Worm (Caenorhabditis elegans) whole organism, dauer: Measurements from ENCODE around the gene math-20.
"Not testable (repeated sequence)": the region's sequence is repeated elsewhere in the genome, so short reads cannot be mapped to it uniquely, and the experiment has no call there.

Source experiments
- unc-62 ChIP-seq: sonication (generic microtip); optimal IDR thresholded peaks from 2 replicates; lab custom pipeline; 2017; ENCODE audit warnings: missing biosample characterization, missing genetic modification reagents, missing genetic modification characterization

math-20 gene

DNA sequence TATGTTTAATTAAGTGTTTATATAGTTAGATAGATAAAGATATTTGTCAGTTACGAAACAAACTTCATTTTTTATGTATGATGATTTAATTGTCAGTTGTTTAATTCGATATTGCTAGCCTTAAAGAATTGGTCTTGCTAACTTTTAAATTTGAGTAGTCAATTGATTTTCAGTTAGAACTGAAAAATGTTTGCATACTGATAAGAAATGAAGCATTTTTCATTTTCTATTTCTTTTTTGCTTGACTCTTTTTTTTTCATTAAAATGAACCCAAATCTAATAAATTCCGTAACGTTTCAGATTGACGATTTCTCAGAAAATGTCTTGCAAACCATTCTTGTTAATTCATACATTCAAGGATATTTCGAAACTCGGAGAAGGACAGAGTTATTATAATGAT, at the start of gene math-20:
TSS of gene math-20 (plus strand) at position 301 of the 400 bp plus-strand sequence.
- TF ChIP-seq unc-62 (GFP tag; lab: Kevin White, UChicago): no peak

- not testable (repeated sequence) for TF ChIP-seq unc-62 (GFP tag; lab: Kevin White, UChicago)
These were observed 47.9 kb upstream of the math-20 start, which contains the start of gene ZK250.2 for ce11 chrII:1948393-1948792. TSS of gene ZK250.2 (plus strand) at chrII:1948693.

DNA sequence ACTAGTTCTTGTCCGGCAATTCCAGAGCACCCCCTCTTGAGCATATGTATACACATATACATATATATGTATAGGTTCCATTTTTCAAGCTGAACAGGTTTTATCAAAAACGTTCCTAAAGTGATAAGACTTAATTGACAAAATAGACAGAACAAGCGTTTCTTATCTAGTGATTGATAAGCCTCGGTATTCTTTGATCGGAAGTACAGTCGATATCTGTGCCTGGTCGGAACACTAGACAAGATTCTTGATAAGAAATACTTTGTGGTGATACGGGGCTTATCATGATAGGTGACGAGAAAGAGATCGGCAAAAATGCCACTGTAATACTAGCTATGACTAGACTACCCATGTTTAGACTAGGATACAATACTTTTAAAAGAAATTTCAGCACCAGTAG, 47.2 kb upstream of the math-20 start:
- no peak for TF ChIP-seq unc-62 (GFP tag; lab: Kevin White, UChicago)

DNA sequence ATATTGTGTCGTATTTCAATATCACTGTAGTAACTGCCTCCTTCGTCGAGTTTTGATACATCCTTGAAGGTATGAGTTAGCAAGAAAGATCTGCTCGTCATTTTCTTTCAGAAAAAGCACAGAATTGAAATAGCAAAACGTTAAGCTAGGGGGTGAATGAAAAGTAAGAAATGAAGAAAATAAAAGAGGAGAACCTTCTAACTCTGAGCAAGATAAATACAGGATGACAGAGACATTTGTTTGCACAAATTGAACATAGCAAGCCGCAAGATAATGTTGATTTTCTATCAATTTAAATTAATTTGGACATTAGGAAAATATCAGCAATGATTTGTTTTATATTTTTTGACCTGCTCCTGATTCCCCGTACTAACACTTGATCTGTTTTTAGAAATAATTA, 40.8 kb upstream of the math-20 start, which contains the start of gene math-49:
TSS of gene math-49 (minus strand) at position 101 of the 400 bp plus-strand sequence.
- TF ChIP-seq unc-62 (GFP tag; lab: Kevin White, UChicago): not testable (repeated sequence)

DNA sequence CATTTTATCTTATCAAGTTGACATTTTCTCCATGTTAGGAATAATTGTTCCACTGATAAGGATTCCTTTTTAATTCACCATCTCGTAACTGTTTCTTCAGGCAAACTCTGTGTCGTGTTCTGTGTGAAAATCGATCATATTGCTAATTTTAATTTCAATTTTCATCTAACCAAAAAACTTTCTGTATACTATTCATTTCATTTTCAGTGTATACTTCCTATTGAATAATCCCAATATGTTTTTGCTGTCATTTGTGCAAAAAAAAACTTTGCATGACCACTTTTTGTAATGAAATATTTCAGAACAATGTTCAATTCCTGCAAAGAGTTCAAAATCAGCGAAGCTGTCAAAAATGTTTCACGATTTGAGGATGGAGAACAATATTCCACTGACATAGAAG, 9.4 kb upstream of the math-20 start, which contains the start of gene Y16E11A.4:
TSS of gene Y16E11A.4 (plus strand) at position 301 of the 400 bp plus-strand sequence.
- no peak for TF ChIP-seq unc-62 (GFP tag; lab: Kevin White, UChicago)

DNA sequence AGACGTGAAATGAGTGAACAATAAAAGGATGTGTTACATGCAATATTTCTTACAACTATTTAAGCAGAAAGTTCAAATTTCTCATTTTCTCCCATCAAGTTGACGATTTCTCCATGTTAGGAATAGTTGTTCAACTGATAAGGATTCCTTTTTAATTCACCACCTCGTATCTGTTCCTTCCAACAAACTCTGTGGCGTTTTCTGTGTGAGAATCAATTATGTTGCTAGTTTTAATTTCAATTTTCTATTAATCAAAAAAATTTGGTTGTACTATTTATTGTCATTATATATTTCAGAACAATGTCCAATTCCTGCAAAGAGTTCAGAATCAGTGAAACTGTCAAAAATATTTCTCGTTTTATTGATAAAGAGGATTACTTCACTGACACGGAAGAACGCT, 7.3 kb upstream of the math-20 start, which contains the start of gene math-44:
TSS of gene math-44 (plus strand) at position 301 of the 400 bp plus-strand sequence.
- TF ChIP-seq unc-62 (GFP tag; lab: Kevin White, UChicago): no peak

DNA sequence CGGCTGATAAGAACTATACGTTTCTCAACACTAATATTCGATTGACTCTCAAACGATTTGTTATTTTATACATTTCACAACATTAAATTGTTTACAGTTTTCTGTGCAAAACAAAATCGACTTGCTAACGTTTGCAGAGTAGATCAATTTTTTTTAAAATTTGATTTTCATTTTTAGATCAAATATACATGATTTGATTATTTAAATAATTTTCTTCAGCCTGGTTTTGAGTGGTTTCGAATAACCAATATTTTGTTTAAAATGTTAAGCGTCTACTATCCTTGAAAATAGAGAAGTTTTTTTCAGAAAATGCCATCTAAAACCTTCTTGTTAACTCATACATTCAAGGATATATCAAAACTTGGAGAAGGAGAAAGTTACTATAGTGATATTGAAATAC, 2.6 kb upstream of the math-20 start, which contains the start of gene math-21:
TSS of gene math-21 (plus strand) at position 301 of the 400 bp plus-strand sequence.
- TF ChIP-seq unc-62 (GFP tag; lab: Kevin White, UChicago): no peak

ce11 chrII:1995744-1996143, 593 bp upstream of the math-20 start:
- no peak for TF ChIP-seq unc-62 (GFP tag; lab: Kevin White, UChicago)

ce11 chrII:1998561-1998960, 2.2 kb downstream of the math-20 start, which contains the start of gene math-19:
TSS of gene math-19 (plus strand) at chrII:1998861.
- TF ChIP-seq unc-62 (GFP tag; lab: Kevin White, UChicago): not testable (repeated sequence)

- not testable (repeated sequence) for TF ChIP-seq unc-62 (GFP tag; lab: Kevin White, UChicago)
These were observed 4.4 kb downstream of the math-20 start, which contains the start of gene ceh-84 for ce11 chrII:2000720-2001119. TSS of gene ceh-84 (minus strand) at chrII:2000820.

DNA sequence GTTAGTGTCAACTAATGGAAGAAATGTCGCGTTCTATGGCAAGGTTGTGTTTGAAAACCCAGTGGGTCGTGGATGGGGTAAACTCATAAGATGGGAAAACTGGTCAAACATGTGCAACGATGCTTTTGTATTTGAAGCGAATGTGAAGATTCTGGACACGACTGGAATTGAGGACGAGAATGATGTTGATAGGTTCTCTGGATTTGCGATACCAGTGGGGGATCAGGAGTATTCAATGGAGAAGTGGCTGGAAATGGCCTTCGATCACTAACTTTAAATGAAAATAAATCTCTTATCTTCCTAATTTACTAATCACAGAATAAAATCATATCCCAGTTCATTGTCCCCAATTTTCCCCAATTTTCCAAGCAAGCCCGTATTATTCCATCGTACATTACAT, 14.8 kb downstream of the math-20 start:
- no peak for TF ChIP-seq unc-62 (GFP tag; lab: Kevin White, UChicago)

DNA sequence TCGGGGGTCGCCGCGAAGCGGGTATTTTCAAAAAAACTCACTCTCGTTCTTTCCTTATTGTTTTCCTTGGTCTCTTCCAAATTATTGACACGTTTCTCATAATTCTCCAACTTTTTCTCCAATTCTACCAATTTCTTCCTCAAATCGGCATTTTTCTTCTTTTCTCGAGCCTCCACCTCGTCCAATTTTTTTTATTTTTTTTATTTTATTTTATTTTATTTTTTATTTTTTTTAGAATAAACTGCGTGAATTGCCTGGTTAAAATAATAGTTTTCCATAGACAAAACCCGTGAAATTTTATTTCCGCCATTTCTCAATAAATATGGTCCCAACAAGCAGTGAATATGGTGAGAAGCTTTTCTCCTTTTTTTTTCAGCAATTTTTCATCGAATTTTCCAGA, 16.4 kb downstream of the math-20 start, which contains the start of gene F59H6.15:
TSS of gene F59H6.15 (plus strand) at position 301 of the 400 bp plus-strand sequence.
- TF ChIP-seq unc-62 (GFP tag; lab: Kevin White, UChicago): no peak

- no peak for TF ChIP-seq unc-62 (GFP tag; lab: Kevin White, UChicago)
These were observed 17.5 kb downstream of the math-20 start for ce11 chrII:2013856-2014255.

ce11 chrII:2023514-2023913, 27.2 kb downstream of the math-20 start, which contains the start of gene cya-2:
TSS of gene cya-2 (minus strand) at chrII:2023614.
- TF ChIP-seq unc-62 (GFP tag; lab: Kevin White, UChicago): not testable (repeated sequence)

DNA sequence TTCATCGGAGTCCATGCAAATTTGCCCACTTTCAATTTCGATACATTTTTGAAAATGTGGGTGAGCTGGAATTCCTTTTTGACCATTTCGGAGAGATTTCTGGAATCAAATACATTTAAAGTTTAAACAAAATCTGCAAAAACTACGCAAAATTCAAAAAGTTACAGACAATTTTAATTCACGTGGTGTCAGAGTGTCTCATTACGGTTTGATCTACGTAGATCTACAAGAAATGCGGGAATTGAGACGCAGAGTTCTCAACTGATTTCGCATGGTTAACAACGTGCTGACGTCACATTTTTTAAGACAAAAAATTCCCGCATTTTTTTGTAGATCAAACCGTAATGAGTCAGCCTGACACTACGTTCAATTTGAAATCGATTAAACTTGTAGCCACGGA, 30.2 kb downstream of the math-20 start, which contains the start of gene bath-21:
TSS of gene bath-21 (minus strand) at position 101 of the 400 bp plus-strand sequence.
- no peak for TF ChIP-seq unc-62 (GFP tag; lab: Kevin White, UChicago)

DNA sequence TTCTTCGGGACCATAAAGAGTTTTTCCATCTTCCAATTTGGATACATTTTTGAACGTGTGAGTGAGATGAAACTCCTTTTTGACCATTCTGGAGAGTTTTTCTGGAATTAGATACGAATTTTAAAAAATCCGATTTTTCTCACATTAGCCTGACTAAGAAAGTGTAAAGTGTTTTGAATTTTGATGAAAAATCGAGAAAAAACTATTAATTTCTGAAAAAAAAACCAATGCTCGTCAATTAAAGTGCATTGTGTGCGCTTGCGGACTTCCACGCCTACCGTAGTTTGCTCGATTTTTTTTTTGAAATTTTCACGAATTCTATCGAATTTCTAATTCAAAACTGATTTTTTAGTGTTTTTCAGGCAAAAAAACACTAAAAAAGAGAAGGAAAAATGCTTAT, 32.4 kb downstream of the math-20 start, which contains the start of gene bath-1:
TSS of gene bath-1 (minus strand) at position 101 of the 400 bp plus-strand sequence.
- TF ChIP-seq unc-62 (GFP tag; lab: Kevin White, UChicago): no peak

DNA sequence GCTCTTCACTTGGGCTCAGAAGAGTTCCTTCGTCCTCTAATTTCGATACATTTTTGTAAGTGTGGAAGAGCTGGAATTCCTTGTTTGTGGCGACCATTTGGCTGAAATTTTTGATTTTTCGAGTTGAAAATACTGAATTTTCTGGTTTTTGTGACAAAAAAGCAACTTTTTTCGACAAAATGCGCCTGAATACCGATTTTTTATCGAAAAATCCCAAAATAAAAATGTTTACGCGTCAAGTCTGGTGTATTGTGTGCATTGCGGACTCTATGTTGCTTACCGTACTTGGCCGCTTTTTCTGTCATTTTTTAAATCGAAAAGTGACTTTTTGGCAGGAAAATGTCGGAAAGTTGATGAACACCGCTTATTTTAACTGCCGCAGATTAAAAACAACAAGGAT, 34.0 kb downstream of the math-20 start, which contains the start of gene bath-3:
TSS of gene bath-3 (minus strand) at position 101 of the 400 bp plus-strand sequence.
- TF ChIP-seq unc-62 (GFP tag; lab: Kevin White, UChicago): no peak
